Worm (Caenorhabditis elegans): ENCODE data around the gene aex-2.

DNA sequence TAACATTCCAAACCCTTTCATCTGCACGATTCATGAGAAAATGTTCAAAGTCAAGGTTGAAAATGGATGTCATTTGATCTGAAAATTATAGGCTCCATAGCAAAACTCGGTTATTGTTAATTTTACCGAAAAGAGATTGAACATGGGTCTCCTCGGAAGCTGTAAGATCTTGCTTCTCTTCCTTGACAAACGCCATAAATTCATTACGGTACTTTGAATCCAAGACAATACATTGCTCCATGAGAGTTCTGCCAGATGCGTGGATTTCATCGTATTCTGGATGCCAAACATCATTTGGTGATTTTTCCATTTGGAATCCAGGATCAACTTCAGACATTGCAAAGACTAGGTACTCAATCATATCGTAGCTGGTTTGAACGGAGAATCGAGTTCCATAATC lies 13.0 kb upstream of the aex-2 start:
- TF ChIP-seq tab-1 (GFP tag; IDR thresholded peaks at IDR 0.05) (no peak), T22C8.4 (GFP tag; IDR thresholded peaks at IDR 0.05) (no peak), klf-2 (GFP tag; conservative IDR thresholded peaks at IDR 0.05) (no peak)

Measured in whole organism, midembryonic.